Worm (Caenorhabditis elegans) whole organism, L3 larva: Measurements from ENCODE around the gene C25G4.3.

Experiments used
- ama-1 ChIP-seq: fragments of 150-350 bp; optimal IDR thresholded peaks from 2 replicates; lab custom pipeline; 2018
- ceh-16 ChIP-seq: sonication (generic microtip); optimal IDR thresholded peaks from 2 replicates; lab custom pipeline; 2017; ENCODE audit warnings: missing biosample characterization, missing genetic modification characterization
- daf-12 ChIP-seq: fragments of 150-350 bp; optimal IDR thresholded peaks from 2 replicates; lab custom pipeline; 2014; ENCODE audit warnings: missing biosample characterization, missing genetic modification reagents, missing genetic modification characterization
- lin-39 ChIP-seq: fragments of 150-350 bp; optimal IDR thresholded peaks from 2 replicates; lab custom pipeline; 2018; ENCODE audit warnings: missing biosample characterization, missing genetic modification reagents, missing genetic modification characterization
- lsy-12 ChIP-seq: sonication (generic microtip); optimal IDR thresholded peaks from 2 replicates; lab custom pipeline; 2016; ENCODE audit warnings: mild to moderate bottlenecking, missing genetic modification characterization, missing compliant biosample characterization
- nhr-11 ChIP-seq: fragments of 150-350 bp; optimal IDR thresholded peaks from 2 replicates; lab custom pipeline; 2014; ENCODE audit warnings: missing biosample characterization, missing genetic modification characterization
- nhr-23 ChIP-seq: fragments of 150-350 bp; optimal IDR thresholded peaks from 2 replicates; lab custom pipeline; 2014; ENCODE audit warnings: missing biosample characterization, missing genetic modification reagents, missing genetic modification characterization
- nhr-25 ChIP-seq: sonication (generic microtip); optimal IDR thresholded peaks from 2 replicates; lab custom pipeline; 2017; ENCODE audit warnings: missing biosample characterization, missing genetic modification characterization
- pqm-1 ChIP-seq: fragments of 150-350 bp; optimal IDR thresholded peaks from 2 replicates; lab custom pipeline; 2017; ENCODE audit warnings: missing biosample characterization, missing genetic modification characterization, inconsistent platforms
- unc-62 ChIP-seq: fragments of 150-350 bp; sonication (generic microtip); optimal IDR thresholded peaks from 4 replicates; lab custom pipeline; 2014; ENCODE audit warnings: missing biosample characterization, missing genetic modification reagents, missing genetic modification characterization
- zag-1 ChIP-seq: fragments of 150-350 bp; optimal IDR thresholded peaks from 2 replicates; lab custom pipeline; 2014; ENCODE audit warnings: missing biosample characterization, missing genetic modification characterization

ce11 chrIV:12495196-12495595 is 49.5 kb upstream of the C25G4.3 start, which contains the start of gene sru-20:
- TF ChIP-seq nhr-23 (tag; lab: Kevin White, UChicago) (no peak), ama-1 (lab: Kevin White, UChicago) (no peak), unc-62 (GFP tag; lab: Kevin White, UChicago) (no peak), lin-39 (tag; lab: Kevin White, UChicago) (no peak), lsy-12 (tag; lab: Kevin White, UChicago) (no peak), nhr-25 (tag; lab: Kevin White, UChicago) (no peak), pqm-1 (tag; lab: Kevin White, UChicago) (no peak), zag-1 (tag; lab: Kevin White, UChicago) (no peak), nhr-11 (tag; lab: Kevin White, UChicago) (no peak), daf-12 (tag; lab: Kevin White, UChicago) (no peak), ceh-16 (no peak)
